Worm (Caenorhabditis elegans): ENCODE results near the gene F16H6.8.
A peak's percentile ranks its signal among the peaks of the same experiment; 100 is the strongest.

F16H6.8 gene

DNA sequence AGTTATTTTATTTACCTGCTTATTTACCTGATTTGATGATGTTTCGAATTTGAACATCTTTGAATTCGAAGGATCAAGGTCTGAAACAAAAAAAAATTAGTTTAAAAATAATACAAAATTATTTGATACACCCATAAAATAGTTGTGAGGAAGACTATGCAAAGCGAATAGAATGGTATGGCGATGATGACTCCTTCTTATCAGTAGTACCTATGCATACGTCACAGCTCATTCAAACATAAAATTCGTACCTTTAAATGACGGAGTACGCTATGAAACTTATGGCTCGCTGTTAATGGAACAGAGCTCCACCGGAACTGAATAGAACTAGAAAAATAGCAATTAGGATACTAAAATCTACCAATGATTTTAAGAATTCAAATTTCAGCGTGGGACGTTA lies 36.2 kb upstream of the F16H6.8 start, which contains the start of gene R10E8.1:
TSS of gene R10E8.1 (minus strand) at position 178 of the 400 bp plus-strand sequence.
- TF ChIP-seq B0019.2 (GFP tag; conservative IDR thresholded peaks at IDR 0.05) (no peak), egl-18 (GFP tag; IDR thresholded peaks at IDR 0.05) (no peak), Y67H2A.10 (GFP tag; conservative IDR thresholded peaks at IDR 0.05) (no peak), F10E7.11 (tag; optimal IDR thresholded peaks at IDR 0.05) (no peak)

DNA sequence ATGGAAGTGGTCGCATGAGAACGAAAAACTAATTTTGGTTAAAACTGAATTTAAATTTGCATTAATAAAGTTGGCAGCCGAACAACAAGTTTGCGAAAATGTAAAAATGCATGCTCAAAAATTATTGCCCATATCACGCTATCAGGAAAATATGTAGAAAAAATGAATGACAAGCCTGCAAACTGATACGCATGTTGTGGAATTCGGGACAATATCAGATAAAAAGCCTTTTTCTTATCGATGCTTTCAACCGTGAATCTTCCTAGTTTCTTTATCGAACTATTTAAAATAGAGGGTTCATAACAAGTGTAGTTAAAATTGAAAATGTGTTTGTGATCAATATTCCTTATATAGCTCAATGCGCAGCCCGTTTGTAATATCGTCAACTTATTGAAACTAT lies 30.0 kb upstream of the F16H6.8 start:
- TF ChIP-seq nhr-80 (tag; optimal IDR thresholded peaks at IDR 0.05), result peak; percentile 31
- no peak for TF ChIP-seq bed-1 (GFP tag; IDR thresholded peaks at IDR 0.05)

DNA sequence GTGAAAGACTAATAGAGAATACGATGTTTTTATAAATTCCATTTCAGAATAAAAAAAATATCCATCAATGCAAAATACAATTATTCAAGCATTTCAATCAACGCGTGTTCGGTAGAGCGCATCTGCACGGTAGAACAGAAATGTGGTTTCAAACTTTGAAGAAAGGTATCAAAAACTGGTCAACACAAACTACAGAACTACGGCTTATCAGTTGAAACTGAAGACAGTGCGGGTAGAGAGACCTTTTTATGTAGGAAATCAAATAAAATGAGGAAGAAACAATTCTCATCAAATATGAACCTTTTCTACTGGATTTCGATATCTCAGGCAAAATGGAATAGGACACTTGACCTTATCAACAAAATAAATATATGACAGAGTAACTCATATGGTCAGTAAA lies 28.3 kb upstream of the F16H6.8 start:
- TF ChIP-seq nhr-80 (tag; optimal IDR thresholded peaks at IDR 0.05) (peak; percentile 57), lin-40 (tag; optimal IDR thresholded peaks at IDR 0.05) (no peak)

DNA sequence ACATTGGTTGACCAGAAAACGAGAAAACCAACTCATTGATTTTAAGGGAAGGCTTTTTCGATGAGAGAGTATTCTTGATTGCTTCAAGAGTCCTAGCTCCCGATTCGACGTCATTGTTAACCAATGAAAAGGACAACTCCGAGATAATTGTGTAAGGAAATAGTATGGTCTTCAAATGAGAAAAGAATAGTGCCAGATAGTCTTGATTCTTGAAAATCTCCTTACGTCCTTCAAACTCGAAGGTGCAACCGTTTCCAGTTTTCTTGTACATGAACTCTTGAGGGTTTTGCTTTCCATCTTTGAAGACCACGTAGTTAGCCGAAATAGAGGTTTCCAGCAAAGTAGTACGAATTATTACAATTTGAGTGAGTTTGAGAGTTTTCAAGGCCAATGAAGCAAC lies 27.2 kb upstream of the F16H6.8 start:
- TF ChIP-seq mcd-1 (GFP tag; IDR thresholded peaks at IDR 0.05) (no peak), B0261.1 (tag; optimal IDR thresholded peaks at IDR 0.05) (no peak), let-607 (tag; optimal IDR thresholded peaks at IDR 0.05) (no peak)

DNA sequence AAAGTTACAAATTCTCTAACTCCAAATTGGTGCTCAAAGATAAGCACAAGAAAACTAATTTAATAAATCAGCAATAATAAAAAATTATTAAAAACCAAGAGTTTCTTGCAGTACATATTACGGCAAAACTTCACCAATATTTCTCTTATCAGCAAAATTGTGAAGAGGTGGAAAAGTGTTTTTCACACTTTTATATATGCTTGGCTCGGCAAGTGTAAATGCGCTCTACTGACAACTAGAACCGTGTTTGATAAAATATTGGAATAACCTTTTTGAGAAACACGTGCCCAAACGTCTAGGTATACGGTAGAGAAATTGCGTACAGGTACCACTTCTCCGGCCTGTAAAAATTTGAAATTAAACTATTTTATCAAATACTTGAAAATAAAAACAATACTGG lies 25.3 kb upstream of the F16H6.8 start, which contains the start of gene R10E8.8:
TSS of gene R10E8.8 (minus strand) at position 343 of the 400 bp plus-strand sequence.
- TF ChIP-seq chd-7 (tag; optimal IDR thresholded peaks at IDR 0.05) (no peak), madf-10 (tag; optimal IDR thresholded peaks at IDR 0.05) (no peak), mcd-1 (GFP tag; IDR thresholded peaks at IDR 0.05) (peak; percentile 61; the same call in 1 of the 2 replicates), let-607 (tag; optimal IDR thresholded peaks at IDR 0.05) (peak in 1 of 2 experiments; percentile 5), cebp-1 (GFP tag; IDR thresholded peaks at IDR 0.05) (no peak), cebp-1 (tag; optimal IDR thresholded peaks at IDR 0.05) (peak; percentile 14), B0035.1 (tag; optimal IDR thresholded peaks at IDR 0.05) (no peak), T07F8.4 (tag; optimal IDR thresholded peaks at IDR 0.05) (no peak), attf-5 (GFP tag; optimal IDR thresholded peaks at IDR 0.05) (peak; percentile 26), nhr-80 (tag; optimal IDR thresholded peaks at IDR 0.05) (peak; percentile 65), F57C9.4 (tag; optimal IDR thresholded peaks at IDR 0.05) (no peak)

DNA sequence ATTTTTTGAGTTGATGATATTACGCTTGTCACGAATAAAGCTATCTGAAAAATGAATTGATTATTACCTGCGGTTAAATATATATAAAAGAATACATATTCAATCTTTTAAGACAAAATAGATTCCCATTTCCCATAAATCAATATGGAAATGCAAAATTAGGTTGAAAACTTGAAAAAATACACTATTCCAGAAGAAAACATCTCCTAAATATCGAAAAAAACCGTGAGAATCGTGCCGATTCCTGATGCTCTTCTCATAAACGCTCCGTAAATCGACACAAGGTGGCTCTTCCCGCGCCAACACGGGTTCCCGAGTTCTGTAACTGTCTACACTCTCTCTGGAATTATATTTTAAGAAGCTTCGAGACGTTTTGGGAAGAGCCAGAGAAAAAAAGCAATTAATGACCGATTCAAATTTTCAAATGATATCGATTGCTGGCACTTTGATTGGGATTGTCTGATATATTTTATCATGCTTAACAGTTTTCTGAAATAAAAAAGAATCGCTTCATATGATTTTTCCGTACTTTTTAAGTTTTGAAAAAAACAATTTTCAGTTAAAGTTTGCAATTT lies 20.7 kb upstream of the F16H6.8 start, which contains the start of gene R10E8.3:
TSS of gene R10E8.3 (minus strand) at position 51 of the 575 bp plus-strand sequence.
- TF ChIP-seq Y56A3A.18 (GFP tag; IDR thresholded peaks at IDR 0.05) (no peak), ztf-22 (GFP tag; optimal IDR thresholded peaks at IDR 0.05) (no peak), K12H6.12 (tag; optimal IDR thresholded peaks at IDR 0.05) (no peak)

DNA sequence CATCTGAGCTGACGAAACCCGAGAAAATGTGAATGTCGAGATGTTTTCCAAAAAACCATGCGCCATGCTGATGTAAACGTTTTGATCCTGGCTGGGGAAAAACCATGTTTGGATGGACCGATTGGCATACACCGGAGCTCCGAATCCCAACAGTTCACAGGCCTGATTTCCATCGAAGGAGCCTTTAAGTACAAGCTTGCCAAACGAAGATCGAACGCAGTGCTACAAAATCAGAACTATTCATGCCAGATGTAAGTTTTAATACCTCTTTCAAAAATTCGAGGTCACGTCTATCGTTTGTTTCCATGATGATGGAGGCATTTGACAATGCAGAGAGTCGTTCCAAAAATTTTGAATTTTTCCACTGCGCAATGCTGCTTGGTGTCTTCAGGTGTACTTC lies 19.7 kb upstream of the F16H6.8 start:
- TF ChIP-seq C06A6.2 (GFP tag; conservative IDR thresholded peaks at IDR 0.05), result no peak
- TF ChIP-seq athp-1 (tag; optimal IDR thresholded peaks at IDR 0.05), result no peak
- no peak for TF ChIP-seq B0035.1 (tag; optimal IDR thresholded peaks at IDR 0.05)
- TF ChIP-seq madf-6 (GFP tag; IDR thresholded peaks at IDR 0.05), result no peak
- TF ChIP-seq ama-1 (optimal IDR thresholded peaks at IDR 0.05), result no peak
- TF ChIP-seq ama-1 (GFP tag; optimal IDR thresholded peaks at IDR 0.05), result no peak
- no peak for TF ChIP-seq pha-4 (tag; optimal IDR thresholded peaks at IDR 0.05)
- TF ChIP-seq B0019.2 (GFP tag; conservative IDR thresholded peaks at IDR 0.05), result no peak
- TF ChIP-seq aptf-2 (GFP tag; conservative IDR thresholded peaks at IDR 0.05), result no peak
- TF ChIP-seq attf-3 (GFP tag; conservative IDR thresholded peaks at IDR 0.05), result no peak
- no peak for TF ChIP-seq madf-10 (tag; optimal IDR thresholded peaks at IDR 0.05)
- no peak for TF ChIP-seq nhr-80 (tag; optimal IDR thresholded peaks at IDR 0.05)
